Fruit fly (Drosophila melanogaster) whole organism, wandering third instar larva: Measurements from ENCODE around the gene Eip63F-1.

Source experiments
- Abd-B ChIP-seq: fragments of >200 bp; optimal IDR thresholded peaks from 2 replicates; lab custom pipeline; 2017; ENCODE audit warnings: missing biosample characterization, missing genetic modification characterization
- CG32264 ChIP-seq: fragments of 200-800 bp; sonication (Bioruptor generic); optimal IDR thresholded peaks from 2 replicates; lab custom pipeline; 2016; ENCODE audit warnings: missing biosample characterization, missing genetic modification characterization
- CG9705 ChIP-seq: fragments of 200-800 bp; sonication (Bioruptor generic); optimal IDR thresholded peaks from 2 replicates; lab custom pipeline; 2018; ENCODE audit warnings: missing biosample characterization, mild to moderate bottlenecking, missing genetic modification characterization
- CrebA ChIP-seq: fragments of 200-800 bp; sonication (Bioruptor generic); optimal IDR thresholded peaks from 2 replicates; lab custom pipeline; 2016; ENCODE audit warnings: missing biosample characterization, mild to moderate bottlenecking, missing genetic modification characterization, borderline replicate concordance
- Dfd ChIP-seq: fragments of >200 bp; optimal IDR thresholded peaks from 2 replicates; lab custom pipeline; 2017; ENCODE audit warnings: missing biosample characterization, missing genetic modification characterization
- Dif ChIP-seq: fragments of 200-275, 200-300 bp; sonication (Bioruptor generic); optimal IDR thresholded peaks from 2 replicates; lab custom pipeline; 2018; ENCODE audit warnings: missing biosample characterization, missing genetic modification characterization; ENCODE audit not compliant: partially characterized antibody
- GATAd ChIP-seq: sonication (Bioruptor generic); optimal IDR thresholded peaks from 2 replicates; lab custom pipeline; 2016; ENCODE audit warnings: missing biosample characterization, missing genetic modification characterization
- HLH106 ChIP-seq: fragments of 200-800 bp; optimal IDR thresholded peaks from 3 replicates; lab custom pipeline; 2019; ENCODE audit warnings: missing biosample characterization, mild to moderate bottlenecking, missing genetic modification characterization, moderate library complexity
- Hnf4 ChIP-seq: fragments of 200-800 bp; sonication (Bioruptor generic); optimal IDR thresholded peaks from 2 replicates; lab custom pipeline; 2016; ENCODE audit warnings: missing biosample characterization, mild to moderate bottlenecking, missing genetic modification characterization
- Hr78 ChIP-seq: fragments of >200 bp; optimal IDR thresholded peaks from 2 replicates; lab custom pipeline; 2017; ENCODE audit warnings: missing biosample characterization, missing genetic modification characterization
- Hr83 ChIP-seq: fragments of 200-300 bp; sonication (Bioruptor generic); optimal IDR thresholded peaks from 2 replicates; lab custom pipeline; 2016; ENCODE audit warnings: missing biosample characterization, mild to moderate bottlenecking, missing genetic modification characterization, moderate library complexity; ENCODE audit not compliant: poor library complexity, severe bottlenecking
- Jra ChIP-seq: sonication (Bioruptor generic); optimal IDR thresholded peaks from 2 replicates; lab custom pipeline; 2016; ENCODE audit warnings: missing biosample characterization, missing genetic modification characterization
- Mio ChIP-seq: sonication (Bioruptor generic); optimal IDR thresholded peaks from 2 replicates; lab custom pipeline; 2016; ENCODE audit warnings: missing biosample characterization, missing genetic modification characterization
- Myc ChIP-seq: fragments of >200 bp; optimal IDR thresholded peaks from 2 replicates; lab custom pipeline; 2017
- N ChIP-seq: fragments of >200 bp; optimal IDR thresholded peaks from 2 replicates; lab custom pipeline; 2018; ENCODE audit warnings: missing biosample characterization, missing external identifiers, missing genetic modification characterization
- OdsH ChIP-seq: fragments of 200-800 bp; sonication (Bioruptor generic); optimal IDR thresholded peaks from 2 replicates; lab custom pipeline; 2016; ENCODE audit warnings: missing biosample characterization, mild to moderate bottlenecking, missing genetic modification characterization
- Rel ChIP-seq, 2 experiments: fragments of 200-800 bp; sonication (Bioruptor generic) in 1 of 2; optimal IDR thresholded peaks; 2 replicates in 1 of 2; 3 replicates in 1 of 2; lab custom pipeline; 2016 to 2019; ENCODE audit warnings: mild to moderate bottlenecking in 2 of 2, missing biosample characterization in 2 of 2, missing genetic modification characterization in 2 of 2, moderate library complexity in 1 of 2
- Sp1 ChIP-seq: fragments of 200-800 bp; sonication (Bioruptor generic); optimal IDR thresholded peaks from 3 replicates; lab custom pipeline; 2019; ENCODE audit warnings: missing biosample characterization, mild to moderate bottlenecking, missing genetic modification characterization, moderate library complexity
- Vsx2 ChIP-seq: fragments of 200-300, 225-300 bp; sonication (Bioruptor generic); optimal IDR thresholded peaks from 2 replicates; lab custom pipeline; 2018; ENCODE audit warnings: missing biosample characterization, missing genetic modification characterization; ENCODE audit not compliant: partially characterized antibody
- br ChIP-seq: fragments of 200-800 bp; sonication (Bioruptor generic); optimal IDR thresholded peaks from 2 replicates; lab custom pipeline; 2016; ENCODE audit warnings: missing biosample characterization, missing genetic modification characterization
- brk ChIP-seq: fragments of 200-800 bp; sonication (Bioruptor generic); optimal IDR thresholded peaks from 2 replicates; lab custom pipeline; 2016; ENCODE audit warnings: missing biosample characterization, mild to moderate bottlenecking, missing genetic modification characterization
- dl ChIP-seq, 2 experiments: fragments of 175-275, 200-275 bp in 1 of 2; fragments of 200-275 bp in 1 of 2; sonication (Bioruptor generic); optimal IDR thresholded peaks; lab custom pipeline; 2018; ENCODE audit warnings: mild to moderate bottlenecking in 2 of 2, missing biosample characterization in 2 of 2, missing genetic modification characterization in 2 of 2, moderate library complexity in 2 of 2; ENCODE audit not compliant: partially characterized antibody in 2 of 2, insufficient read depth in 1 of 2
- dmrt93B ChIP-seq: fragments of 200-800 bp; sonication (Bioruptor generic); optimal IDR thresholded peaks from 2 replicates; lab custom pipeline; 2018; ENCODE audit warnings: missing biosample characterization, mild to moderate bottlenecking, missing genetic modification characterization
- dsf ChIP-seq: sonication (Bioruptor generic); optimal IDR thresholded peaks from 2 replicates; lab custom pipeline; 2016; ENCODE audit warnings: missing biosample characterization, missing genetic modification characterization, borderline replicate concordance
- ey ChIP-seq: fragments of 200-800 bp; sonication (Bioruptor generic); optimal IDR thresholded peaks from 2 replicates; lab custom pipeline; 2016; ENCODE audit warnings: missing biosample characterization, missing genetic modification characterization
- foxo ChIP-seq, 2 experiments: fragments of 200-800 bp; sonication (Bioruptor generic); optimal IDR thresholded peaks; 2 replicates in 1 of 2; 3 replicates in 1 of 2; lab custom pipeline; 2016 to 2017; ENCODE audit warnings: missing biosample characterization in 2 of 2, missing genetic modification characterization in 2 of 2
- fru ChIP-seq: fragments of 200-800 bp; sonication (Bioruptor generic); optimal IDR thresholded peaks from 3 replicates; lab custom pipeline; 2016; ENCODE audit warnings: missing biosample characterization, mild to moderate bottlenecking, missing genetic modification characterization
- h ChIP-seq: fragments of 200-800 bp; sonication (Bioruptor generic); optimal IDR thresholded peaks from 3 replicates; lab custom pipeline; 2016; ENCODE audit warnings: missing biosample characterization, mild to moderate bottlenecking, missing genetic modification characterization
- jim ChIP-seq: fragments of 175-275, 200-325 bp; sonication (Bioruptor generic); optimal IDR thresholded peaks from 2 replicates; lab custom pipeline; 2016; ENCODE audit warnings: missing biosample characterization, mild to moderate bottlenecking, missing genetic modification characterization
- lola ChIP-seq: fragments of >200 bp; optimal IDR thresholded peaks from 2 replicates; lab custom pipeline; 2017; ENCODE audit warnings: missing biosample characterization, missing genetic modification characterization
- pan ChIP-seq: fragments of >200 bp; optimal IDR thresholded peaks from 2 replicates; lab custom pipeline; 2017
- psq ChIP-seq: fragments of 200-800 bp; sonication (Bioruptor generic); optimal IDR thresholded peaks from 3 replicates; lab custom pipeline; 2017; ENCODE audit warnings: missing biosample characterization, mild to moderate bottlenecking, missing genetic modification characterization, moderate library complexity
- rgr ChIP-seq: fragments of 200-800 bp; sonication (Bioruptor generic); optimal IDR thresholded peaks from 3 replicates; lab custom pipeline; 2016; ENCODE audit warnings: missing biosample characterization, mild to moderate bottlenecking, missing genetic modification characterization
- sage ChIP-seq: fragments of 200-800 bp; sonication (Bioruptor generic); optimal IDR thresholded peaks from 2 replicates; lab custom pipeline; 2016; ENCODE audit warnings: missing biosample characterization, mild to moderate bottlenecking, missing genetic modification characterization
- sv ChIP-seq: fragments of 200-800 bp; sonication (Bioruptor generic); optimal IDR thresholded peaks from 3 replicates; lab custom pipeline; 2016; ENCODE audit warnings: missing biosample characterization, missing genetic modification characterization
- tai ChIP-seq: sonication (Bioruptor generic); optimal IDR thresholded peaks from 2 replicates; lab custom pipeline; 2016; ENCODE audit warnings: missing biosample characterization, missing genetic modification characterization
- usp ChIP-seq: fragments of >200 bp; optimal IDR thresholded peaks from 2 replicates; lab custom pipeline; 2017; ENCODE audit warnings: missing biosample characterization, missing genetic modification characterization
- woc ChIP-seq: sonication (Bioruptor generic); optimal IDR thresholded peaks from 2 replicates; lab custom pipeline; 2016; ENCODE audit warnings: missing biosample characterization, mild to moderate bottlenecking, missing genetic modification characterization

Eip63F-1 gene

dm6 chr3L:3892154-3892624, 43.2 kb downstream of the Eip63F-1 start, which contains the start of gene Fie:
Gene Fie, plus strand, starts transcription at chr3L:3892574.
- TF ChIP-seq Abd-B = no peak
- peak; percentile 54 for TF ChIP-seq Sp1
- peak; percentile 23 for TF ChIP-seq HLH106 (tag; lab: Kevin White, UChicago)
- no peak for TF ChIP-seq Vsx2 (GFP tag; lab: Kevin White, UChicago)
- peak; percentile 28 for TF ChIP-seq psq (GFP tag; lab: Kevin White, UChicago)
- TF ChIP-seq h (GFP tag; lab: Kevin White, UChicago) = peak; percentile 33
- peak; percentile 25 for TF ChIP-seq br (GFP tag; lab: Kevin White, UChicago)
- peak; percentile 55 for TF ChIP-seq OdsH (GFP tag; lab: Kevin White, UChicago)
- TF ChIP-seq Myc (lab: Kevin White, UChicago) = no peak
- TF ChIP-seq Jra (GFP tag; lab: Kevin White, UChicago) = no peak
- no peak for TF ChIP-seq Hr83 (GFP tag; lab: Kevin White, UChicago)
- no peak for TF ChIP-seq CrebA (GFP tag; lab: Kevin White, UChicago)
- TF ChIP-seq Hnf4 = peak; percentile 17
- no peak for TF ChIP-seq Dfd (GFP tag; lab: Kevin White, UChicago)
- no peak for TF ChIP-seq Dif (GFP tag; lab: Kevin White, UChicago)
- TF ChIP-seq GATAd (GFP tag; lab: Kevin White, UChicago) = no peak
- TF ChIP-seq pan = no peak
- TF ChIP-seq foxo (GFP tag; optimal IDR thresholded peaks at IDR 0.05; lab: Kevin White, UChicago) = peak in 1 of 2 experiments; percentile 34
- no peak for TF ChIP-seq usp
- no peak for TF ChIP-seq sv (GFP tag; lab: Kevin White, UChicago)
- TF ChIP-seq dl (GFP tag; optimal IDR thresholded peaks at IDR 0.05; lab: Kevin White, UChicago; ENCODE audit: insufficient read depth in 1 of 2, partially characterized antibody in 2 of 2) = no peak
- TF ChIP-seq Rel (GFP tag; optimal IDR thresholded peaks at IDR 0.05; lab: Kevin White, UChicago) = no peak
- TF ChIP-seq Rel (tag; optimal IDR thresholded peaks at IDR 0.05; lab: Kevin White, UChicago) = no peak
- TF ChIP-seq brk (GFP tag; lab: Kevin White, UChicago) = no peak
- TF ChIP-seq tai (GFP tag; lab: Kevin White, UChicago) = no peak
- no peak for TF ChIP-seq CG9705
- TF ChIP-seq dmrt93B (GFP tag; lab: Kevin White, UChicago) = no peak
- TF ChIP-seq ey = peak; percentile 47
- no peak for TF ChIP-seq CG32264 (GFP tag; lab: Kevin White, UChicago)
- TF ChIP-seq jim (GFP tag; lab: Kevin White, UChicago) = no peak
- no peak for TF ChIP-seq dsf (GFP tag; lab: Kevin White, UChicago)
- peak; percentile 46 for TF ChIP-seq fru (GFP tag; lab: Kevin White, UChicago)
- TF ChIP-seq sage = no peak
- peak; percentile 32 for TF ChIP-seq woc (GFP tag; lab: Kevin White, UChicago)
- no peak for TF ChIP-seq lola (GFP tag; lab: Kevin White, UChicago)
- TF ChIP-seq N = no peak
- no peak for TF ChIP-seq Hr78 (GFP tag; lab: Kevin White, UChicago)
- TF ChIP-seq Mio (GFP tag; lab: Kevin White, UChicago) = no peak
- TF ChIP-seq rgr (GFP tag; lab: Kevin White, UChicago) = peak; percentile 53

dm6 chr3L:3890860-3891259, 44.6 kb downstream of the Eip63F-1 start:
- TF ChIP-seq brk (GFP tag; lab: Kevin White, UChicago) = no peak
- TF ChIP-seq woc (GFP tag; lab: Kevin White, UChicago) = no peak
- TF ChIP-seq Abd-B = no peak
- TF ChIP-seq HLH106 (tag; lab: Kevin White, UChicago) = no peak
- TF ChIP-seq Jra (GFP tag; lab: Kevin White, UChicago) = no peak
- no peak for TF ChIP-seq OdsH (GFP tag; lab: Kevin White, UChicago)
- TF ChIP-seq CG32264 (GFP tag; lab: Kevin White, UChicago) = no peak
- no peak for TF ChIP-seq dsf (GFP tag; lab: Kevin White, UChicago)
- TF ChIP-seq Dfd (GFP tag; lab: Kevin White, UChicago) = no peak
- no peak for TF ChIP-seq br (GFP tag; lab: Kevin White, UChicago)
- TF ChIP-seq Vsx2 (GFP tag; lab: Kevin White, UChicago) = no peak
- no peak for TF ChIP-seq usp
- TF ChIP-seq pan = no peak
- no peak for TF ChIP-seq Hnf4
- no peak for TF ChIP-seq fru (GFP tag; lab: Kevin White, UChicago)
- TF ChIP-seq Mio (GFP tag; lab: Kevin White, UChicago) = no peak
- no peak for TF ChIP-seq sv (GFP tag; lab: Kevin White, UChicago)
